Worm (Caenorhabditis elegans) whole organism, midembryonic: ENCODE results near the gene C35B1.9.

Source experiments
- T22C8.4 ChIP-seq: fragments of 200-800 bp; sonication (Bioruptor generic); IDR thresholded peaks from 2 replicates; pipeline ENCODE4 v1.3.6; 2022; ENCODE audit warnings: missing genetic modification characterization, missing compliant biosample characterization
- cog-1 ChIP-seq: sonication (generic microtip); optimal IDR thresholded peaks from 2 replicates; lab custom pipeline; 2016; ENCODE audit warnings: missing genetic modification characterization, missing compliant biosample characterization
- flt-1 ChIP-seq: fragments of 200-800 bp; sonication (Bioruptor generic); IDR thresholded peaks from 2 replicates; pipeline ENCODE4 v1.3.6; 2022; ENCODE audit warnings: missing genetic modification characterization, missing compliant biosample characterization
- klf-2 ChIP-seq: fragments of 200-800 bp; sonication (Bioruptor generic); conservative IDR thresholded peaks from 2 replicates; pipeline ENCODE4 v1.3.6; 2022; ENCODE audit warnings: missing genetic modification reagents, missing genetic modification characterization, missing compliant biosample characterization
- med-1 ChIP-seq: sonication (generic microtip); optimal IDR thresholded peaks from 2 replicates; lab custom pipeline; 2017; ENCODE audit warnings: missing genetic modification characterization, mild to moderate bottlenecking, missing compliant biosample characterization, antibody characterized with exemption, missing genetic modification reagents; ENCODE audit not compliant: insufficient read depth
- ref-1 ChIP-seq: fragments of 200-800 bp; sonication (Bioruptor generic); conservative IDR thresholded peaks from 2 replicates; pipeline ENCODE4 v1.3.6; 2022; ENCODE audit warnings: missing genetic modification reagents, missing genetic modification characterization, missing compliant biosample characterization
- tab-1 ChIP-seq: fragments of 200-800 bp; sonication (Bioruptor generic); IDR thresholded peaks from 2 replicates; pipeline ENCODE4 v1.3.6; 2022; ENCODE audit warnings: missing genetic modification characterization, missing compliant biosample characterization
- ztf-23 ChIP-seq: fragments of 200-800 bp; sonication (Bioruptor generic); IDR thresholded peaks from 2 replicates; pipeline ENCODE4 v1.3.6; 2022; ENCODE audit warnings: missing genetic modification reagents, missing genetic modification characterization, missing compliant biosample characterization

ce11 chrIV:4041006-4041405 is 39.7 kb downstream of the C35B1.9 start:
- TF ChIP-seq med-1 (no peak), T22C8.4 (GFP tag; lab: Robert Waterston, UW) (no peak), ztf-23 (GFP tag; lab: Robert Waterston, UW) (no peak), flt-1 (GFP tag; lab: Robert Waterston, UW) (no peak), cog-1 (tag; lab: Kevin White, UChicago) (no peak), klf-2 (no peak), ref-1 (no peak), tab-1 (no peak)
